Worm (Caenorhabditis elegans): ENCODE results near the gene zmp-6.

zmp-6 gene

DNA sequence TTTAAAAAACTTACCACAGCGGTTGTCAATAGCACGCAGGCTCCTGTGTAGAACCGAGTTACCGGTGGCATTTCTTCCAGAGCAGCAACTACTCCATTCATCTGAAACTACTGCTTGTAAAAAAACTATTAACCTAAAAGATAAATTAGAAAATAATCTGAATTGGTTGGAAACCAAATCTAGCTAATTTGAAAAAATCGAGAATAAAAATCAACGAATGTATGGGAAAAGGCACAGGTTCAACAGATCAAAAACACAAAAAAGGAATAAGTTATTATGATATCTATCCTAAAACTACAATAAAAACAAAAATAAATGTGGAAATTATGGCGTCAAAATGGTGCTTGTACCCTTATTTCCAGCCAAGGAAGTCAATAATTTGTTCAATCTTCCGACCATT is 24.6 kb downstream of the zmp-6 start, which contains the start of gene der-2:
Gene der-2, minus strand, starts transcription at position 101 of the 400 bp plus-strand sequence.
- TF ChIP-seq F39B2.1 (GFP tag; IDR thresholded peaks at IDR 0.05): no peak
- TF ChIP-seq nfya-2 (GFP tag; IDR thresholded peaks at IDR 0.05): no peak
- no peak for TF ChIP-seq zim-3 (tag; optimal IDR thresholded peaks at IDR 0.05)
- no peak for TF ChIP-seq nhr-27 (tag; optimal IDR thresholded peaks at IDR 0.05)
- no peak for TF ChIP-seq xnd-1 (tag; optimal IDR thresholded peaks at IDR 0.05)
- TF ChIP-seq athp-1 (tag; optimal IDR thresholded peaks at IDR 0.05): no peak
- no peak for TF ChIP-seq ztf-3 (GFP tag; optimal IDR thresholded peaks at IDR 0.05)
- TF ChIP-seq T26A5.8 (tag; optimal IDR thresholded peaks at IDR 0.05): no peak
- TF ChIP-seq tbp1 (GFP tag; optimal IDR thresholded peaks at IDR 0.05): no peak
- TF ChIP-seq ekl-4 (GFP tag; IDR thresholded peaks at IDR 0.05): no peak
- no peak for TF ChIP-seq mes-4 (tag; optimal IDR thresholded peaks at IDR 0.05)

DNA sequence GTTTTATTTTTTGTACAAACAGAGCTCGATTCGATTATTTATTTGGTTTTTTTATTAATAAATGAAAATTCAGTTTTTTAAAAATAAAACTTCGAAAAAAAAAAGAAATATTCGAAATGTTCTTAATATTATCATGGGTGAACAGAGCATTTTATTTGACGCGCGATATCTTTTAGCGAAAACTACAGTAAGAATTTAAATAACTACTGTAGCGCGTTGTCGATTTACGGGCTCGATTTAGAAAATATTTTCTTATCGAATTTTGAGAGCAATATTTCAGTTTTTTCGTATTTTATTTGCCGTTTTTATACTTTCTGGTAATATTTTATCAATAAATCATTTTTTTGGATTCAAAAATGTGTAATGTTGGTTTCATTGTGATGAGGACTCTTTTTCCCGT is 26.5 kb downstream of the zmp-6 start:
- TF ChIP-seq him-1 (tag; optimal IDR thresholded peaks at IDR 0.05): peak; percentile 77
- peak; percentile 22 for TF ChIP-seq snpc-3.4 (tag; optimal IDR thresholded peaks at IDR 0.05)
- 0 out of 2 replicates have a peak, but pooled peaks have one; percentile 37 for TF ChIP-seq Y56A3A.18 (GFP tag; IDR thresholded peaks at IDR 0.05)
- TF ChIP-seq madf-8 (GFP tag; conservative IDR thresholded peaks at IDR 0.05): peak; percentile 28
- TF ChIP-seq F10E7.11 (tag; optimal IDR thresholded peaks at IDR 0.05): no peak
- TF ChIP-seq hlh-12 (tag; optimal IDR thresholded peaks at IDR 0.05): no peak
- TF ChIP-seq lsl-1 (GFP tag; optimal IDR thresholded peaks at IDR 0.05): peak; percentile 90
- TF ChIP-seq madf-6 (GFP tag; IDR thresholded peaks at IDR 0.05): peak; percentile 55
- TF ChIP-seq ceh-91 (GFP tag; IDR thresholded peaks at IDR 0.05): peak; percentile 53; the same call in 1 of the 2 replicates
- peak; percentile 35 for TF ChIP-seq xnd-1 (tag; optimal IDR thresholded peaks at IDR 0.05)
- peak; percentile 64; the same call in 1 of the 2 replicates for TF ChIP-seq F33H1.4 (GFP tag; IDR thresholded peaks at IDR 0.05)

DNA sequence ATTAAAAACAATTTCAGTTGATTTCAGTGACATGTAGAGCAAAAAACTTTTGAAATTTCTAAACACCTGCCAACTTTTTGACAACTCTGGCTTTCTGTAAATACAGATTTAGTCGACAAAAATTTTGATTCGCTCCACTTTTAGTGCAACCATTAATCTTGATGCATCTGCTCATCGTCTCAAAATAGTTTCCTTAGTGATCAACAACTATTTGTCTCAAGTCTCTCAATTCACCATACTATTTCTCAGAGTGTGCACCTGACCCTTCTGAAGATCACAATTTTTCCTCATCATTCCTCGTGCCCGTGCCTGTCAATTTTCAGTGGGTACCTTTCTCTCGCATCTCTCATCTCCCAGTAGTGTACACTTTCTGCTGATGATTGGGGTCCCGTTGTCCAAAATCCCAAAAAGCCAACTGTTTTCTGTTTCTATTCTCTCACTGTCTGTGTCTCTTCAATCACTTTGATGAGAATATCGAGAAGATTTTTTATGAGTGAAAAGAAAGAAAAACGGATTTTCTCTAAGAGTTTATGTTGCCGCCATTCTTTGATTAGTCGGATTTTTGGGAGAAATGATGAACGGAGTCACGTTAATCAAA is 30.6 kb downstream of the zmp-6 start:
- TF ChIP-seq sptf-2 (GFP tag; optimal IDR thresholded peaks at IDR 0.05) (no peak), K12H6.12 (tag; optimal IDR thresholded peaks at IDR 0.05) (peak; percentile 5), hmg-1.2 (GFP tag; IDR thresholded peaks at IDR 0.05) (peak; percentile 24; the same call in 1 of the 2 replicates), ceh-27 (GFP tag; optimal IDR thresholded peaks at IDR 0.05) (no peak)

DNA sequence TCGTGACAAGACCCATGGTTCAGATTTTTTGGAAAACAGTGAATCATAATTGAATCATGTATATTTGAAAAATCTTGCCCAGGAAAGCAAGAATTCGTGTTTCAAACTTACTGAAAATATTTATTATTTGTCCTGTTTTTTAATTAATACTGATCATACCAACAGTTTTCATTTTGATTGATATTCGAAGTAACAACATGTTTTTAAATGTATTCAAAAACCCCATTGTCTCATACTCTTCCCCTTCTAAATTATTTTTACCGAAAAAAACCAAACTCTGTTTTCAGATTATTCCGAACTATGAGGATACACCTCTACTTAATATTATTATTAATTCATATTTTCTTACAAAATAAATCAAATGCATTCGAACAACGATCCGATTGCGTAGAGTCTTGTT is 31.4 kb downstream of the zmp-6 start, which contains the start of gene R151.1:
Gene R151.1, plus strand, starts transcription at position 301 of the 400 bp plus-strand sequence.
- no peak for TF ChIP-seq mes-4 (tag; optimal IDR thresholded peaks at IDR 0.05)
- no peak for TF ChIP-seq C17E4.6 (GFP tag; IDR thresholded peaks at IDR 0.05)
- no peak for TF ChIP-seq F57C9.4 (tag; optimal IDR thresholded peaks at IDR 0.05)
- no peak for TF ChIP-seq F39B2.1 (GFP tag; IDR thresholded peaks at IDR 0.05)
- TF ChIP-seq bed-2 (GFP tag; IDR thresholded peaks at IDR 0.05): no peak
- TF ChIP-seq madf-6 (GFP tag; IDR thresholded peaks at IDR 0.05): no peak
- no peak for TF ChIP-seq rec-8 (tag; optimal IDR thresholded peaks at IDR 0.05)
- TF ChIP-seq lin-35 (GFP tag; optimal IDR thresholded peaks at IDR 0.05): no peak

DNA sequence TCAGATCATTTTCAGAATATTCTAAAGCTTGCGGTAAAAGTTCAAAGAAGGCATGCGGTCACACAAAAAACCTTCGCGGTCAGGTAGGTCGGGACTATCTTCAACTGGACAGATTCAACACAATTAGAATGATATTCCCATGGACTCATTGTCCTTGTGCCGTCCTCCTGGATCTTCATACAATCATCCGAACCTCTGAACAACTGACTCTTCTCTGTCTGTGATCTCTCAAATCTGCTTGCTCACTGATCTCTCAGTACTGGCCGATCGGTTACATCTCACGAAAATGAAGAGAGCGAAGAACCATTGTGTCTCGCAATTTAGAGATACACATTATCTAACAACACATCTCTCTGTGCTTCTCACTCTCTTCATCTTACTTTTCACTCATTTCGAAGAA is 32.1 kb downstream of the zmp-6 start:
- TF ChIP-seq sea-2 (GFP tag; IDR thresholded peaks at IDR 0.05): no peak
- no peak for TF ChIP-seq B0261.1 (tag; optimal IDR thresholded peaks at IDR 0.05)
- TF ChIP-seq mxl-1 (tag; optimal IDR thresholded peaks at IDR 0.05): no peak
- TF ChIP-seq tlf-1 (GFP tag; optimal IDR thresholded peaks at IDR 0.05): no peak
- no peak for TF ChIP-seq F55B11.4 (tag; optimal IDR thresholded peaks at IDR 0.05; ENCODE audit: borderline replicate concordance, insufficient read depth)
- TF ChIP-seq Y79H2A.3 (GFP tag; conservative IDR thresholded peaks at IDR 0.05): no peak
- no peak for TF ChIP-seq B0019.2 (GFP tag; conservative IDR thresholded peaks at IDR 0.05)
- TF ChIP-seq ztf-3 (GFP tag; optimal IDR thresholded peaks at IDR 0.05): no peak
- TF ChIP-seq F10E7.11 (tag; optimal IDR thresholded peaks at IDR 0.05): no peak
- TF ChIP-seq B0336.3 (GFP tag; IDR thresholded peaks at IDR 0.05): no peak
- TF ChIP-seq F23B12.7 (tag; optimal IDR thresholded peaks at IDR 0.05; ENCODE audit: insufficient read depth): no peak
- TF ChIP-seq fkh-3 (tag; optimal IDR thresholded peaks at IDR 0.05): no peak
- no peak for TF ChIP-seq nhr-27 (tag; optimal IDR thresholded peaks at IDR 0.05)
- no peak for TF ChIP-seq gei-17 (GFP tag; optimal IDR thresholded peaks at IDR 0.05)
- no peak for TF ChIP-seq pha-4 (tag; optimal IDR thresholded peaks at IDR 0.05)
